Worm (Caenorhabditis elegans): ENCODE results near the gene csc-1.

The csc-1 gene

DNA sequence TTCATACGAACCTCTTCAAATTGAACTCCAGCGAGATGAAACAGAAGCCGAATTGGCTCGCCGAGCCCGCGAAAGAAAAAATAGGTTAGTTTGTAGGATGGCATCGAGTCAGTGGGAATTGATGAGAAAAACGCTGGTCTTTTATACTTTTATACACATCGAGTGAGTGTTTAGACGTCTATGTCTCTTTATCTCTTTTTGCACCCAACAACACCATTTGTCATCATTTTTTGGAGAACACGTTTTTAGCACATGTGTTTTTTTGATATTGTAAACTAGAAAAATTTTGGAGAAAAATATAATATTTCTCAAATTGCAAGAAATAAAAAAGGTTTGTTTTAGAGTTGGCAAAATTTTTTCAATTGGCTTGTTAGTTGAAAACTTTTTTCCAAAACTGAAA lies 27.6 kb downstream of the csc-1 start, which contains the start of gene gst-16:
TSS of gene gst-16 (minus strand) at position 111 of the 400 bp plus-strand sequence.
- no peak for TF ChIP-seq T22C8.4 (GFP tag; IDR thresholded peaks at IDR 0.05)

DNA sequence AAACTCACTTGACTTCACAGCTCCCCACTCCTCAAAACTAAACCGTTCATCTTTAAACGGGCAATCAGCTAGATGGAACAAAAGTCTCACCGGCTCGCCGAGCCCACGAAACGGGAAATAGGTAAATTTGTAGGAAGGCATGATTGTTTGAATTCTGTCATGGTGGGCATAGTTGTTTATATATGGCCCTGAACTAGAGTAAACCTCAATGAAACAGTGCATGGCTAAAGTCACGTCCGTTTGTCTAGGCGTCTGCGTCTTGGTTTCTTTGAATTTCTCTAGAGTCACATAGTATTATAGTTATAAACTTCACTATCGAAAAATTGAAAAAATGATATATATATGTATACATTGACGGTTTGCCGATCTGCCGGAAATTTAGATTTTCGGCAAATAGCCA lies 30.2 kb downstream of the csc-1 start, which contains the start of gene gst-19:
TSS of gene gst-19 (minus strand) at position 145 of the 400 bp plus-strand sequence.
- no peak for TF ChIP-seq klf-2 (GFP tag; conservative IDR thresholded peaks at IDR 0.05)
- TF ChIP-seq ztf-29 (GFP tag; IDR thresholded peaks at IDR 0.05), result no peak
- TF ChIP-seq tab-1 (GFP tag; IDR thresholded peaks at IDR 0.05), result no peak
- TF ChIP-seq ztf-23 (GFP tag; IDR thresholded peaks at IDR 0.05), result no peak
- no peak for TF ChIP-seq flt-1 (GFP tag; IDR thresholded peaks at IDR 0.05)
- TF ChIP-seq cog-1 (tag; optimal IDR thresholded peaks at IDR 0.05), result no peak
- TF ChIP-seq med-1 (GFP tag; optimal IDR thresholded peaks at IDR 0.05; ENCODE audit: insufficient read depth), result no peak
- no peak for TF ChIP-seq ref-1 (GFP tag; conservative IDR thresholded peaks at IDR 0.05)
- no peak for TF ChIP-seq T22C8.4 (GFP tag; IDR thresholded peaks at IDR 0.05)

DNA sequence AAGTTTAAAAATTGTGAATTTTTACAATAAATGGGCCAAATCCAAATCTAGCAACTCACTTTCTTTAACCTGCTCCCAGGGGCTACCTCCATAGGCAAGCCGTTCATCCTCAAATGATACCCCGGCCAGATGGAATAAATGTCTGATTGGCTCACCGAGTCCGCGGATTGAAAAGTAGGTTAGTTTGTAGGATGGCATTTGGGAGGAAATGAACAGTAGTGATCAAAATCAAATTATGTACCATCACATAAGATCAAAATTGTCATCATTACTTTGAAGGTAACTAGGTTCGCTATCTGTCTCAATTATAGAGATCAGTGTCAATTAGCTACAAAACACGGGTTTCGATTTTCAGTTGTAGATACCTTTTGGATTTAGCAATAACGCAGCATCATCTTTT lies 33.9 kb downstream of the csc-1 start, which contains the start of the genes gst-17 and gst-18:
TSS of gene gst-17 (minus strand) at position 101 of the 400 bp plus-strand sequence.
TSS of gene gst-18 (minus strand) at position 198 of the 400 bp plus-strand sequence.
- TF ChIP-seq cog-1 (tag; optimal IDR thresholded peaks at IDR 0.05) (no peak), klf-2 (GFP tag; conservative IDR thresholded peaks at IDR 0.05) (no peak)

DNA sequence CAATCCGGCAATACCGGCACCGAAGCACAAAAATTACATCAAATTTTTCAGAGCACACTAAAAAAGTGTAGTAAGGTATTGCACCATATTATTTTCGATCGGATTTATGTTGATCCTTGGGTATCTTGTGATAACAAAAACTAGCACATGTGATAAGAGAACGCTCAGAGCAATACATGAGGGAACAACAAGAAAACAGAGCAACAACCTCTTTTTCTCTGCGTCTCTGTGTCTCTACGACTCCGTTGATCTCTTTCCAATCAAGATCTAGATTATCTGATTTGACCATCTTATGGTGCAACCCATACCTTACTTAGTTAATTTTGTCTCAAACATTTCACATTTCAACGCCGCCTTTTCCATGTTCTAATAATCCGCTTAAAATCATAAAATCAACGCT lies 35.5 kb downstream of the csc-1 start, which contains the start of gene tag-10:
TSS of gene tag-10 (plus strand) at position 347 of the 400 bp plus-strand sequence.
- TF ChIP-seq cog-1 (tag; optimal IDR thresholded peaks at IDR 0.05) (no peak), klf-2 (GFP tag; conservative IDR thresholded peaks at IDR 0.05) (no peak)

DNA sequence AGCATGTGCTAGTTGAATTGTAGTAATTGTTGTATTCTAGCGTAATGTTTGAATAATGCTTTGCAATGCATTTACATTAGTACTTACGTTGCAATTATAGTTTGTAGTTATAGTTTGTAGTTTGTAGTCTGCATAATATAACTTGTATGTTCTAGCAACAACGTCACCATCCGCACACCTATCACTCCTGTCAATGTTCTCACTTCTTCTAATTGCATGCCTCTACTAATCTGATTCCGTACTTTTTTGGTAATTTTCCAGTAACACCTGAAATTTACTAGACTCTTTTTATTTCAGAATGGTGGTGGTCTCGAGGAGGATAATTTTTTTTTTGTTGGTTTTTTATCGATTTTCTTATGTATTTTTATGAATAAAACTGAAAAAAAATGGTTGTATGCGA lies 39.8 kb downstream of the csc-1 start:
- TF ChIP-seq T22C8.4 (GFP tag; IDR thresholded peaks at IDR 0.05) (no peak), flt-1 (GFP tag; IDR thresholded peaks at IDR 0.05) (no peak), tab-1 (GFP tag; IDR thresholded peaks at IDR 0.05) (no peak), ref-1 (GFP tag; conservative IDR thresholded peaks at IDR 0.05) (no peak), med-1 (GFP tag; optimal IDR thresholded peaks at IDR 0.05; ENCODE audit: insufficient read depth) (no peak), ztf-29 (GFP tag; IDR thresholded peaks at IDR 0.05) (no peak), klf-2 (GFP tag; conservative IDR thresholded peaks at IDR 0.05) (no peak), ztf-23 (GFP tag; IDR thresholded peaks at IDR 0.05) (no peak), cog-1 (tag; optimal IDR thresholded peaks at IDR 0.05) (no peak)

DNA sequence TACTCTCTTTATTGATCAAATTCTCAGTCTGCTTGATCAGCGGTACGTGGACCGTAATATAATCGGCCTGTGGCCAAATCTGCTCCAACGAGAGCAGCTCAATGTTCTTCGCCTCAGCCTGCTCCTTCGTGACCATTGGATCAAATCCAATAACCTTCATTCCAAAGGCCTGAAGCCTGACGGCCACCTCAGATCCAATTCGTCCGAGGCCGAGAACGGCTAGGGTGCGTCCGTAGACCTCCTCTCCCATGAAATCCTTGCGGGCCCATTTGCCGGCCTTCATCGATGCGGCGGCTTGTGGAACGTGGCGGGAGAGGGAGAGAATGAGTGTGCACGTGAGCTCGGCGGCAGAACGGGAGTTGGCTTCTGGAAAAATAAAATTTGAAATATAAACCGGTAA lies 40.7 kb downstream of the csc-1 start:
- TF ChIP-seq flt-1 (GFP tag; IDR thresholded peaks at IDR 0.05), result no peak
- no peak for TF ChIP-seq med-1 (GFP tag; optimal IDR thresholded peaks at IDR 0.05; ENCODE audit: insufficient read depth)
- TF ChIP-seq tab-1 (GFP tag; IDR thresholded peaks at IDR 0.05), result no peak
- TF ChIP-seq cog-1 (tag; optimal IDR thresholded peaks at IDR 0.05), result no peak

DNA sequence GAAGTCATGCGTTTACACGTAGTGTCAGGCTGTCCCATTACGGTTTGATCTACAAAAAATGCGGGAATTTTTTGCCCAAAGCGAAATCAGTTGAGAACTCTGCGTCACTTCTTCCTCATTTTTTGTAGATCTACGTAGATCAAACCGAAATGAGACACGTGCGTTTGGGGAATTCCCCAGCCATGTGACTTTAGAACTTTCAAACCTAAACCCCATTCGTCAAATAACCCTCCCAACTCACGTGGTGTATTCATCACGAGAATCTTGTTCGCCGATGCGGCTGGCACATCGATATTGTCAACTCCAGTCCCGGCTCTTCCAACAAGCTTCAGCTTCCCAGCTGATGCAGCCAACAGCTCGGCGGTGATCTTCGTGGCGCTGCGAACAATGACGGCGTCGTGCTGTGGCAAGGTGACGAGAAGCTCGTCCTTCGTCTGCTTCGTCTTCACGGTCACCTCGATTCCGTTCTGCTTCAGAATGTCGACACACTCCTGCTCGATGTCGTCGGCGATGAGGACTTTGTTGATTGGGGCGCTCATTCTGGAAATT lies 41.3 kb downstream of the csc-1 start, which contains the start of gene phdh-1:
TSS of gene phdh-1 (minus strand) at position 540 of the 549 bp plus-strand sequence.
- TF ChIP-seq cog-1 (tag; optimal IDR thresholded peaks at IDR 0.05), result no peak
- TF ChIP-seq med-1 (GFP tag; optimal IDR thresholded peaks at IDR 0.05; ENCODE audit: insufficient read depth), result no peak
- no peak for TF ChIP-seq ztf-29 (GFP tag; IDR thresholded peaks at IDR 0.05)
- no peak for TF ChIP-seq flt-1 (GFP tag; IDR thresholded peaks at IDR 0.05)
- TF ChIP-seq ref-1 (GFP tag; conservative IDR thresholded peaks at IDR 0.05), result no peak
- no peak for TF ChIP-seq tab-1 (GFP tag; IDR thresholded peaks at IDR 0.05)
- TF ChIP-seq klf-2 (GFP tag; conservative IDR thresholded peaks at IDR 0.05), result no peak
- TF ChIP-seq T22C8.4 (GFP tag; IDR thresholded peaks at IDR 0.05), result no peak

DNA sequence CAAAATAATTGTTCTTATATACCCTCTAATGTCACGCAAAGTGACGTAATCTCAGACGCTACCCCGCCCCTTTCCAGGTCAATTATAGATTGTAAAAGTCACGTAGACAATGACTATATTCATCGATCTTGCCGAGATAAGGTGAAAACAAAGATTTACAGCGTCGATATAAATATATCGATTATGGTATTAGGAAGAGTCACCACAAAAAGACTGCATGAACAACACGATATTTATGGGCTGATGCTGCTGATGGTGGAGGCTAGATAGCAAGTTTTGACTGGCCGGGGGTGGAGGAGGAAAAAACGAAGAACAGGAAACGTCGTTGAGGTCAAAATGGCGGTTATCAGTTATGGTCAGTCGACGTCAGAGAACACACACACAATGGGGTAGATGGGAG lies 41.8 kb downstream of the csc-1 start:
- no peak for TF ChIP-seq med-1 (GFP tag; optimal IDR thresholded peaks at IDR 0.05; ENCODE audit: insufficient read depth)
- no peak for TF ChIP-seq ztf-29 (GFP tag; IDR thresholded peaks at IDR 0.05)
- TF ChIP-seq cog-1 (tag; optimal IDR thresholded peaks at IDR 0.05), result no peak
- no peak for TF ChIP-seq ztf-23 (GFP tag; IDR thresholded peaks at IDR 0.05)
- TF ChIP-seq T22C8.4 (GFP tag; IDR thresholded peaks at IDR 0.05), result no peak
- TF ChIP-seq ref-1 (GFP tag; conservative IDR thresholded peaks at IDR 0.05), result no peak
- TF ChIP-seq flt-1 (GFP tag; IDR thresholded peaks at IDR 0.05), result no peak
- TF ChIP-seq klf-2 (GFP tag; conservative IDR thresholded peaks at IDR 0.05), result no peak
- TF ChIP-seq tab-1 (GFP tag; IDR thresholded peaks at IDR 0.05), result no peak

DNA sequence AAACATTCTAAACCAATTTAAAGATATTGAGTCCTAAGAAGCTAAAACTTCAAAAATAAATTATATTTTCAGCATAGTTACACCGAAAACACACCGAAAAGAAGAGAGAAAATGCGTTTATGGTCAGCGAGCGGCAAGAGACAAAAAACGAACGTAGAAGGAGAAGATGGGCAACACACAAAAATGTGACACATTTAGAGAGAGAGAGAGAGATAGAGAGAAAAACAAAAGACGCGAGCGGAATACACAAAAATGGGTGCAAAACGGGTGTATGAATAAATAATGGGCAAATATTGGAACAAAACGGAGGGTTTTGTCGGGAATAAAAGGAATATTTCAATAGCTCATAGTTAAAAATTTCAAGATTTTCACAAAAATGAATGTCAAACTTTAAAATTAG lies 43.5 kb downstream of the csc-1 start:
- TF ChIP-seq flt-1 (GFP tag; IDR thresholded peaks at IDR 0.05) (no peak), ztf-23 (GFP tag; IDR thresholded peaks at IDR 0.05) (no peak), klf-2 (GFP tag; conservative IDR thresholded peaks at IDR 0.05) (no peak), ztf-29 (GFP tag; IDR thresholded peaks at IDR 0.05) (no peak), cog-1 (tag; optimal IDR thresholded peaks at IDR 0.05) (no peak), T22C8.4 (GFP tag; IDR thresholded peaks at IDR 0.05) (no peak), tab-1 (GFP tag; IDR thresholded peaks at IDR 0.05) (no peak), med-1 (GFP tag; optimal IDR thresholded peaks at IDR 0.05; ENCODE audit: insufficient read depth) (no peak), ref-1 (GFP tag; conservative IDR thresholded peaks at IDR 0.05) (no peak)

DNA sequence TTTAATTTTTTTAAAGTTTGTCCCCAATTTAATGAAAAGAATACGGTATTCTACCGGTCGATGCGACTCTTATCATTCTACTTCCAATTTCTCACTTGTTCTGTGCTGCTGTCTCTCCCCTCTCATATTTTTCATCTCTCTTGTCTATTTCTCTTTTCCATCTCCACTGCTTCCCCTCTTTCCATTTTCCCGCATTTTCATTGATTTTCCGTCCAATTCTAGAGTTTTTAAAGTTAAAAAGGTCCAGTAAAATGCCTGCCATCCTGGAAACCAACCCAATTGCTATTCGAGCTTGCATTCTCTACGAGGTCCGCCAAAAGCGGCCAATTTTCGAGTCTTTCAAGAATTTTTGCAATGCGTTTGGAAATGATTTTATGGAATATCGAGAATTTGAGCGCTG lies 44.6 kb downstream of the csc-1 start, which contains the start of gene fbxa-167:
TSS of gene fbxa-167 (plus strand) at position 179 of the 400 bp plus-strand sequence.
- TF ChIP-seq T22C8.4 (GFP tag; IDR thresholded peaks at IDR 0.05), result no peak
- no peak for TF ChIP-seq ztf-23 (GFP tag; IDR thresholded peaks at IDR 0.05)
- no peak for TF ChIP-seq med-1 (GFP tag; optimal IDR thresholded peaks at IDR 0.05; ENCODE audit: insufficient read depth)
- no peak for TF ChIP-seq tab-1 (GFP tag; IDR thresholded peaks at IDR 0.05)
- TF ChIP-seq klf-2 (GFP tag; conservative IDR thresholded peaks at IDR 0.05), result no peak
- no peak for TF ChIP-seq ztf-29 (GFP tag; IDR thresholded peaks at IDR 0.05)
- TF ChIP-seq flt-1 (GFP tag; IDR thresholded peaks at IDR 0.05), result no peak
- TF ChIP-seq ref-1 (GFP tag; conservative IDR thresholded peaks at IDR 0.05), result no peak
- TF ChIP-seq cog-1 (tag; optimal IDR thresholded peaks at IDR 0.05), result no peak

Data from whole organism, midembryonic.